Worm (Caenorhabditis elegans) whole organism, midembryonic: ENCODE results near the gene acly-2.
"Not testable (repeated sequence)": the region's sequence is repeated elsewhere in the genome, so short reads cannot be mapped to it uniquely, and the experiment has no call there.

Experiments
- T22C8.4 ChIP-seq: fragments of 200-800 bp; sonication (Bioruptor generic); IDR thresholded peaks from 2 replicates; pipeline ENCODE4 v1.3.6; 2022; ENCODE audit warnings: missing genetic modification characterization, missing compliant biosample characterization
- cog-1 ChIP-seq: sonication (generic microtip); optimal IDR thresholded peaks from 2 replicates; lab custom pipeline; 2016; ENCODE audit warnings: missing genetic modification characterization, missing compliant biosample characterization
- flt-1 ChIP-seq: fragments of 200-800 bp; sonication (Bioruptor generic); IDR thresholded peaks from 2 replicates; pipeline ENCODE4 v1.3.6; 2022; ENCODE audit warnings: missing genetic modification characterization, missing compliant biosample characterization
- klf-2 ChIP-seq: fragments of 200-800 bp; sonication (Bioruptor generic); conservative IDR thresholded peaks from 2 replicates; pipeline ENCODE4 v1.3.6; 2022; ENCODE audit warnings: missing genetic modification reagents, missing genetic modification characterization, missing compliant biosample characterization
- med-1 ChIP-seq: sonication (generic microtip); optimal IDR thresholded peaks from 2 replicates; lab custom pipeline; 2017; ENCODE audit warnings: missing genetic modification characterization, mild to moderate bottlenecking, missing compliant biosample characterization, antibody characterized with exemption, missing genetic modification reagents; ENCODE audit not compliant: insufficient read depth
- ref-1 ChIP-seq: fragments of 200-800 bp; sonication (Bioruptor generic); conservative IDR thresholded peaks from 2 replicates; pipeline ENCODE4 v1.3.6; 2022; ENCODE audit warnings: missing genetic modification reagents, missing genetic modification characterization, missing compliant biosample characterization
- tab-1 ChIP-seq: fragments of 200-800 bp; sonication (Bioruptor generic); IDR thresholded peaks from 2 replicates; pipeline ENCODE4 v1.3.6; 2022; ENCODE audit warnings: missing genetic modification characterization, missing compliant biosample characterization
- ztf-23 ChIP-seq: fragments of 200-800 bp; sonication (Bioruptor generic); IDR thresholded peaks from 2 replicates; pipeline ENCODE4 v1.3.6; 2022; ENCODE audit warnings: missing genetic modification reagents, missing genetic modification characterization, missing compliant biosample characterization
- ztf-29 ChIP-seq: fragments of 200-800 bp; sonication (Bioruptor generic); IDR thresholded peaks from 2 replicates; pipeline ENCODE4 v1.3.6; 2022; ENCODE audit warnings: missing genetic modification reagents, missing genetic modification characterization, missing compliant biosample characterization

Gene acly-2

ce11 chrV:13114552-13115237 is 1.6 kb upstream of the acly-2 start:
- TF ChIP-seq T22C8.4 (GFP tag; lab: Robert Waterston, UW) (no peak), ztf-29 (GFP tag; lab: Robert Waterston, UW) (no peak)

ce11 chrV:13120097-13120496 is 3.8 kb downstream of the acly-2 start, which contains the start of gene max-1:
Gene max-1 (minus strand): TSS chrV:13120220.
- no peak for TF ChIP-seq ztf-23 (GFP tag; lab: Robert Waterston, UW)
- TF ChIP-seq med-1 (GFP tag; lab: Kevin White, UChicago), result no peak
- TF ChIP-seq flt-1 (GFP tag; lab: Robert Waterston, UW), result no peak
- no peak for TF ChIP-seq tab-1 (GFP tag; lab: Robert Waterston, UW)
- TF ChIP-seq T22C8.4 (GFP tag; lab: Robert Waterston, UW), result no peak
- no peak for TF ChIP-seq cog-1 (tag; lab: Kevin White, UChicago)
- no peak for TF ChIP-seq klf-2 (GFP tag; lab: Robert Waterston, UW)
- TF ChIP-seq ztf-29 (GFP tag; lab: Robert Waterston, UW), result no peak
- no peak for TF ChIP-seq ref-1 (GFP tag; lab: Robert Waterston, UW)

DNA sequence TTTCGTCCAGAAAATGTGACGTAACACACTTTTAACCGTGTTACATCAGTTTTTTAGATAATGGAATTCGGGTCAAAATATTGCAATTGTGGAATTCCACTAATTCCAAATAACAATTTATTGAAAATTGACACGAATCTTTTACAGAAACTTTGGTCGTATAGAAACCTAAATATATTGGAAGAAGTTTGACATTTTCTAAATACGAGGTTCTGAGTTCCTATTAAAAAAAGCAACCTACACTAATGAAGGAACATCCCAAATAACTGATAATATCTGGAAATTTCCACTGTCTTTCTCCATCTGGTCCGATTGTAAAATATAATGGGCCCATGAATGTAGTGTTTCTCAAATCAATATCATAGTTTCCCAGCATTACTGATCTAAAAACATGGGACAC is 5.0 kb downstream of the acly-2 start:
- TF ChIP-seq ztf-29 (GFP tag; lab: Robert Waterston, UW) (no peak), klf-2 (GFP tag; lab: Robert Waterston, UW) (no peak), ref-1 (GFP tag; lab: Robert Waterston, UW) (no peak), T22C8.4 (GFP tag; lab: Robert Waterston, UW) (no peak), med-1 (GFP tag; lab: Kevin White, UChicago) (no peak), ztf-23 (GFP tag; lab: Robert Waterston, UW) (no peak), cog-1 (tag; lab: Kevin White, UChicago) (no peak), tab-1 (GFP tag; lab: Robert Waterston, UW) (no peak), flt-1 (GFP tag; lab: Robert Waterston, UW) (no peak)

DNA sequence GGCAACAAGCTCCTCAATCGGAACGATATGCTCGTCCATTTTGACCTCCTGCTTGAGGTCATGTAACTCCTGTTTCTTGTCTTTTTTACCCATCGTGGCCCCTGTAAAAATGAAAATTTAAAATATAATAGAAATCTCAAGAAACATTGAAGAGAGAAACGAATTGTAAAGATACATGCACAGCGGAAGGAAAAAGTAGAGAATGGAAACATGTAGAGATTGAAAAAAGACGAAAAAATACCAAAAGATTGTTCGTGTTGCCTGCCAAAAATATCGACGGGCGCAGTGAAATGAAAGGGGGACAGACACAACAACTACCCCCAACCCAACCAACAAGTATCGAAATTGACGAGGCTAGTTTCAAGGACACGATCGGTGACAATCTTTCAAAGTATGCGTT is 13.6 kb downstream of the acly-2 start, which contains the start of gene eat-6:
TSS of gene eat-6 (minus strand) at position 101 of the 400 bp plus-strand sequence.
- TF ChIP-seq tab-1 (GFP tag; lab: Robert Waterston, UW), result no peak
- TF ChIP-seq ztf-23 (GFP tag; lab: Robert Waterston, UW), result no peak
- TF ChIP-seq T22C8.4 (GFP tag; lab: Robert Waterston, UW), result no peak
- no peak for TF ChIP-seq ztf-29 (GFP tag; lab: Robert Waterston, UW)
- no peak for TF ChIP-seq med-1 (GFP tag; lab: Kevin White, UChicago)

ce11 chrV:13130439-13130840 is 14.2 kb downstream of the acly-2 start:
- TF ChIP-seq klf-2 (GFP tag; lab: Robert Waterston, UW), result no peak
- TF ChIP-seq tab-1 (GFP tag; lab: Robert Waterston, UW), result 0 out of 2 replicates have a peak, but pooled peaks have one; percentile 48
- TF ChIP-seq cog-1 (tag; lab: Kevin White, UChicago), result peak; percentile 25
- TF ChIP-seq T22C8.4 (GFP tag; lab: Robert Waterston, UW), result peak; percentile 41; the same call in 1 of the 2 replicates
- no peak for TF ChIP-seq ztf-29 (GFP tag; lab: Robert Waterston, UW)
- no peak for TF ChIP-seq ref-1 (GFP tag; lab: Robert Waterston, UW)
- TF ChIP-seq med-1 (GFP tag; lab: Kevin White, UChicago), result no peak
- TF ChIP-seq ztf-23 (GFP tag; lab: Robert Waterston, UW), result 0 out of 2 replicates have a peak, but pooled peaks have one; percentile 50
- no peak for TF ChIP-seq flt-1 (GFP tag; lab: Robert Waterston, UW)

- no peak for TF ChIP-seq med-1 (GFP tag; lab: Kevin White, UChicago)
- no peak for TF ChIP-seq ztf-29 (GFP tag; lab: Robert Waterston, UW)
- no peak for TF ChIP-seq ztf-23 (GFP tag; lab: Robert Waterston, UW)
- no peak for TF ChIP-seq tab-1 (GFP tag; lab: Robert Waterston, UW)
- no peak for TF ChIP-seq klf-2 (GFP tag; lab: Robert Waterston, UW)
- no peak for TF ChIP-seq T22C8.4 (GFP tag; lab: Robert Waterston, UW)
- no peak for TF ChIP-seq ref-1 (GFP tag; lab: Robert Waterston, UW)
- TF ChIP-seq flt-1 (GFP tag; lab: Robert Waterston, UW), result no peak
- TF ChIP-seq cog-1 (tag; lab: Kevin White, UChicago), result no peak
Observed at ce11 chrV:13131487-13131886, 15.2 kb downstream of the acly-2 start.

- TF ChIP-seq med-1 (GFP tag; lab: Kevin White, UChicago), result no peak
- TF ChIP-seq ztf-29 (GFP tag; lab: Robert Waterston, UW), result no peak
- TF ChIP-seq T22C8.4 (GFP tag; lab: Robert Waterston, UW), result no peak
- no peak for TF ChIP-seq ztf-23 (GFP tag; lab: Robert Waterston, UW)
- TF ChIP-seq flt-1 (GFP tag; lab: Robert Waterston, UW), result no peak
- no peak for TF ChIP-seq ref-1 (GFP tag; lab: Robert Waterston, UW)
- TF ChIP-seq tab-1 (GFP tag; lab: Robert Waterston, UW), result no peak
- no peak for TF ChIP-seq cog-1 (tag; lab: Kevin White, UChicago)
- TF ChIP-seq klf-2 (GFP tag; lab: Robert Waterston, UW), result no peak
Observed at ce11 chrV:13133380-13133779, 17.1 kb downstream of the acly-2 start, which contains the start of gene B0365.9. Gene B0365.9 (minus strand): TSS chrV:13133565.

DNA sequence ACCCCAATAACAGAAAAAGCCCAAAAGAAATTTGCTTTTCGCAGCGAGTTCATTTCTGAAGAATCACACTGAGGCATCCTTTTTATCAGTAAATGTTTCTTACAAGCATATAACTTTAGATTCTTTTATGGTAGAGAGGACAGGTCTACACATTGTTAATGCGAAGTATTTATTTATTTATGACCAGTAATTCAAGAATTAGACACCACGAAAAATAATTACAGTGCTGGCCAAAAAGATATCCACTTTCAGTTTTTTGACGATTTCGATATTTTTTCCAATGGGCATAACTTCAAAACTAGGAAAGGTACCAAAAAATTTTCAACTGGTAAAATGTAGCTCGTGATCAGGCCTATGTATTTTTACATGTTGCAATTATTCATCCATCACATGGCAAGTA is 18.5 kb downstream of the acly-2 start, which contains the start of gene clec-225:
TSS of gene clec-225 (minus strand) at position 101 of the 400 bp plus-strand sequence.
- not testable (repeated sequence) for TF ChIP-seq med-1 (GFP tag; lab: Kevin White, UChicago); ztf-23 (GFP tag; lab: Robert Waterston, UW); cog-1 (tag; lab: Kevin White, UChicago)

DNA sequence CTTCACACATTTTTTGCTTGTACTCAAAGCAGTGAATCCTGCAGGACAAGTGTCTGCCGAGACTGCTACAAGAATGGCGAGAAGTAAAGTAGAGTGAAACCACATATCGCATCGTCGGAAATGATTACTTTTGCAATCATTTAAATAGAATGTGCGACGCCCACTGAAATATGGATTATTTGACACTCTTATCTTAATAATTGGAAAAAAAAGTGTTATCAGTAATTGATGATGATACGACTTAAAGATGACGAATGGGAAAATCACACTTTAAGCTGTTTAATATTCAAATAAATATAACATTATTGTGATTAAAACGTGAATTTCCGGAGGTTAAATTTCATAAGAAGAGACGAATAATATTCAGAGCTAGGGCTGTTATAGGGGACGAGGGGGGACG is 21.7 kb downstream of the acly-2 start, which contains the start of gene clec-41:
TSS of gene clec-41 (minus strand) at position 147 of the 400 bp plus-strand sequence.
- no peak for TF ChIP-seq cog-1 (tag; lab: Kevin White, UChicago)
- TF ChIP-seq klf-2 (GFP tag; lab: Robert Waterston, UW), result no peak
- no peak for TF ChIP-seq ztf-29 (GFP tag; lab: Robert Waterston, UW)
- no peak for TF ChIP-seq ztf-23 (GFP tag; lab: Robert Waterston, UW)
- TF ChIP-seq T22C8.4 (GFP tag; lab: Robert Waterston, UW), result no peak
- no peak for TF ChIP-seq flt-1 (GFP tag; lab: Robert Waterston, UW)
- TF ChIP-seq med-1 (GFP tag; lab: Kevin White, UChicago), result no peak
- TF ChIP-seq ref-1 (GFP tag; lab: Robert Waterston, UW), result no peak
- no peak for TF ChIP-seq tab-1 (GFP tag; lab: Robert Waterston, UW)
